Worm (Caenorhabditis elegans): ENCODE measurements around the gene snr-5.

ce11 chrIII:7896925-7897324, 35.1 kb downstream of the snr-5 start, which contains the start of gene ZK688.10:
- TF ChIP-seq ref-2 (tag; optimal IDR thresholded peaks at IDR 0.05) = no peak
- TF ChIP-seq F13H6.1 (tag; optimal IDR thresholded peaks at IDR 0.05) = no peak
